Fruit fly (Drosophila melanogaster) whole organism, embryonic: ENCODE results near the gene Spc25.

Source experiments
- Atf-2 ChIP-seq: fragments of 200-800 bp; sonication (Bioruptor generic); optimal IDR thresholded peaks from 2 replicates; lab custom pipeline; 2016; ENCODE audit warnings: missing biosample characterization, missing genetic modification characterization
- BtbVII ChIP-seq: fragments of 200-800 bp; sonication (Bioruptor generic); optimal IDR thresholded peaks from 3 replicates; lab custom pipeline; 2017; ENCODE audit warnings: missing biosample characterization, mild to moderate bottlenecking, missing genetic modification characterization
- CG10147 ChIP-seq: fragments of 200-800 bp; sonication (Bioruptor generic); optimal IDR thresholded peaks from 2 replicates; lab custom pipeline; 2019; ENCODE audit warnings: missing biosample characterization, mild to moderate bottlenecking, missing genetic modification characterization, moderate library complexity
- CG10267 ChIP-seq: fragments of 200-800 bp; sonication (Bioruptor generic); optimal IDR thresholded peaks from 2 replicates; lab custom pipeline; 2018; ENCODE audit warnings: missing biosample characterization, mild to moderate bottlenecking, missing genetic modification characterization, moderate library complexity
- CG10431 ChIP-seq: fragments of 200-800 bp; sonication (Bioruptor generic); optimal IDR thresholded peaks from 3 replicates; lab custom pipeline; 2018; ENCODE audit warnings: missing biosample characterization, mild to moderate bottlenecking, missing genetic modification characterization
- CG11456 ChIP-seq: fragments of 200-800 bp; sonication (Bioruptor generic); IDR thresholded peaks from 3 replicates; pipeline ENCODE4 v1.3.6; 2022; ENCODE audit warnings: missing biosample characterization, missing genetic modification characterization
- CG11504 ChIP-seq: fragments of 200-800 bp; sonication (Bioruptor generic); optimal IDR thresholded peaks from 3 replicates; lab custom pipeline; 2019; ENCODE audit warnings: missing biosample characterization, mild to moderate bottlenecking, missing genetic modification characterization, moderate library complexity
- CG11696 ChIP-seq: fragments of 200-800 bp; sonication (Bioruptor generic); IDR thresholded peaks from 2 replicates; pipeline ENCODE4 v1.3.6; 2022; ENCODE audit warnings: missing biosample characterization, missing genetic modification characterization
- CG12071 ChIP-seq: fragments of 200-800 bp; sonication (Bioruptor generic); optimal IDR thresholded peaks from 3 replicates; lab custom pipeline; 2018; ENCODE audit warnings: missing biosample characterization, mild to moderate bottlenecking, missing genetic modification characterization
- CG12391 ChIP-seq: fragments of 200-800 bp; sonication (Bioruptor generic); optimal IDR thresholded peaks from 3 replicates; lab custom pipeline; 2018; ENCODE audit warnings: missing biosample characterization, mild to moderate bottlenecking, missing genetic modification characterization, moderate library complexity
- CG13287 ChIP-seq: fragments of 200-800 bp; sonication (Bioruptor generic); IDR thresholded peaks from 2 replicates; pipeline ENCODE4 v1.3.6; 2022; ENCODE audit warnings: missing biosample characterization, missing genetic modification characterization; ENCODE audit not compliant: partially characterized antibody
- CG13624 ChIP-seq: fragments of 200-800 bp; sonication (Bioruptor generic); optimal IDR thresholded peaks from 2 replicates; lab custom pipeline; 2016; ENCODE audit warnings: missing biosample characterization, missing genetic modification characterization
- CG17912 ChIP-seq: fragments of 200-800 bp; sonication (Bioruptor generic); optimal IDR thresholded peaks from 2 replicates; lab custom pipeline; 2018; ENCODE audit warnings: missing biosample characterization, mild to moderate bottlenecking, missing genetic modification characterization
- CG30431 ChIP-seq: fragments of 200-800 bp; sonication (Bioruptor generic); optimal IDR thresholded peaks from 2 replicates; lab custom pipeline; 2017; ENCODE audit warnings: missing biosample characterization, missing genetic modification characterization
- CG32772 ChIP-seq: fragments of 200-800 bp; sonication (Bioruptor generic); IDR thresholded peaks from 2 replicates; pipeline ENCODE4 v1.3.6; 2022; ENCODE audit warnings: missing biosample characterization, missing genetic modification characterization
- CG3407 ChIP-seq: fragments of 200-800 bp; sonication (Bioruptor generic); optimal IDR thresholded peaks from 2 replicates; lab custom pipeline; 2018; ENCODE audit warnings: missing biosample characterization, mild to moderate bottlenecking, missing genetic modification characterization
- CG4707 ChIP-seq: fragments of 200-800 bp; sonication (Bioruptor generic); optimal IDR thresholded peaks from 2 replicates; lab custom pipeline; 2018; ENCODE audit warnings: missing biosample characterization, mild to moderate bottlenecking, missing genetic modification characterization, moderate library complexity
- CG8290 ChIP-seq, 3 experiments: fragments of 200-800 bp; sonication (Bioruptor generic); optimal IDR thresholded peaks; 2 replicates each; lab custom pipeline; 2016 to 2019; ENCODE audit warnings: missing biosample characterization in 3 of 3, missing genetic modification characterization in 3 of 3, mild to moderate bottlenecking in 2 of 3, moderate library complexity in 1 of 3
- CHES-1-like ChIP-seq: fragments of 200-800 bp; sonication (Bioruptor generic); optimal IDR thresholded peaks from 2 replicates; lab custom pipeline; 2016; ENCODE audit warnings: missing biosample characterization, missing genetic modification characterization
- D19A ChIP-seq: fragments of 200-800 bp; optimal IDR thresholded peaks from 3 replicates; lab custom pipeline; 2019; ENCODE audit warnings: missing biosample characterization, mild to moderate bottlenecking, missing genetic modification characterization, moderate library complexity
- Dp ChIP-seq: fragments of 200-800 bp; sonication (Bioruptor generic); optimal IDR thresholded peaks from 2 replicates; lab custom pipeline; 2018; ENCODE audit warnings: missing biosample characterization, mild to moderate bottlenecking, missing genetic modification characterization, moderate library complexity
- HLHmδ ChIP-seq: fragments of 200-800 bp; sonication (Bioruptor generic); optimal IDR thresholded peaks from 2 replicates; lab custom pipeline; 2018; ENCODE audit warnings: missing biosample characterization, mild to moderate bottlenecking, missing genetic modification characterization, moderate library complexity
- Nf-YC ChIP-seq: fragments of 200-800 bp; optimal IDR thresholded peaks from 3 replicates; lab custom pipeline; 2019; ENCODE audit warnings: missing biosample characterization, mild to moderate bottlenecking, missing genetic modification characterization, moderate library complexity
- NfI ChIP-seq: fragments of 200-800 bp; sonication (Bioruptor generic); optimal IDR thresholded peaks from 3 replicates; lab custom pipeline; 2018; ENCODE audit warnings: missing biosample characterization, mild to moderate bottlenecking, missing genetic modification characterization, moderate library complexity
- Rfx ChIP-seq: fragments of 200-800 bp; sonication (Bioruptor generic); IDR thresholded peaks from 2 replicates; pipeline ENCODE4 v1.3.6; 2022; ENCODE audit warnings: missing biosample characterization, missing genetic modification characterization
- TFAM ChIP-seq: fragments of 200-800 bp; sonication (Bioruptor generic); optimal IDR thresholded peaks from 2 replicates; lab custom pipeline; 2017; ENCODE audit warnings: missing biosample characterization, missing genetic modification characterization, inconsistent platforms
- amos ChIP-seq: fragments of 200-800 bp; sonication (Bioruptor generic); IDR thresholded peaks from 2 replicates; pipeline ENCODE4 v1.3.6; 2022; ENCODE audit warnings: missing biosample characterization, missing genetic modification characterization; ENCODE audit not compliant: partially characterized antibody
- ase ChIP-seq: fragments of 200-800 bp; sonication (Bioruptor generic); IDR thresholded peaks from 3 replicates; pipeline ENCODE4 v1.3.6; 2022; ENCODE audit warnings: missing biosample characterization, missing genetic modification characterization
- ash1 ChIP-seq: fragments of 200-800 bp; sonication (Bioruptor generic); optimal IDR thresholded peaks from 2 replicates; lab custom pipeline; 2018; ENCODE audit warnings: missing biosample characterization, mild to moderate bottlenecking, missing genetic modification characterization
- bigmax ChIP-seq: fragments of 200-800 bp; sonication (Bioruptor generic); optimal IDR thresholded peaks from 2 replicates; lab custom pipeline; 2018; ENCODE audit warnings: missing biosample characterization, mild to moderate bottlenecking, missing genetic modification characterization
- cas ChIP-seq: fragments of 200-800 bp; sonication (Bioruptor generic); IDR thresholded peaks from 2 replicates; pipeline ENCODE4 v1.3.6; 2022; ENCODE audit warnings: missing biosample characterization, missing genetic modification characterization
- cg ChIP-seq: fragments of 200-800 bp; sonication (Bioruptor generic); optimal IDR thresholded peaks from 3 replicates; lab custom pipeline; 2019; ENCODE audit warnings: missing biosample characterization, mild to moderate bottlenecking, missing genetic modification characterization, moderate library complexity
- chinmo ChIP-seq: fragments of 200-800 bp; sonication (Bioruptor generic); IDR thresholded peaks from 4 replicates; pipeline ENCODE4 v1.3.6; 2022; ENCODE audit warnings: missing biosample characterization, missing genetic modification characterization; ENCODE audit not compliant: partially characterized antibody
- chn ChIP-seq: fragments of 200-800 bp; sonication (Bioruptor generic); optimal IDR thresholded peaks from 2 replicates; lab custom pipeline; 2016; ENCODE audit warnings: missing biosample characterization, missing genetic modification characterization
- crc ChIP-seq: fragments of 200-800 bp; sonication (Bioruptor generic); optimal IDR thresholded peaks from 2 replicates; lab custom pipeline; 2016; ENCODE audit warnings: missing biosample characterization, missing genetic modification characterization
- en ChIP-seq: fragments of 200-800 bp; sonication (Bioruptor generic); optimal IDR thresholded peaks from 2 replicates; lab custom pipeline; 2016; ENCODE audit warnings: missing biosample characterization, missing genetic modification characterization
- esg ChIP-seq: fragments of 200-800 bp; sonication (Bioruptor generic); conservative IDR thresholded peaks from 2 replicates; pipeline ENCODE4 v1.3.6; 2022; ENCODE audit warnings: missing biosample characterization, missing genetic modification characterization
- kni ChIP-seq: fragments of 200-800 bp; sonication (Bioruptor generic); optimal IDR thresholded peaks from 3 replicates; lab custom pipeline; 2017; ENCODE audit warnings: mild to moderate bottlenecking, missing biosample characterization, missing genetic modification reagents, missing genetic modification characterization
- knrl ChIP-seq: fragments of 200-800 bp; sonication (Bioruptor generic); IDR thresholded peaks from 3 replicates; pipeline ENCODE4 v1.3.6; 2022; ENCODE audit warnings: missing biosample characterization, missing genetic modification characterization; ENCODE audit not compliant: partially characterized antibody
- lilli ChIP-seq: fragments of 200-800 bp; sonication (Bioruptor generic); optimal IDR thresholded peaks from 3 replicates; lab custom pipeline; 2016; ENCODE audit warnings: missing biosample characterization, missing genetic modification characterization
- mirr ChIP-seq: fragments of 200-800 bp; sonication (Bioruptor generic); optimal IDR thresholded peaks from 3 replicates; lab custom pipeline; 2018; ENCODE audit warnings: missing biosample characterization, mild to moderate bottlenecking, missing genetic modification characterization
- nom ChIP-seq: fragments of 200-800 bp; sonication (Bioruptor generic); optimal IDR thresholded peaks from 2 replicates; lab custom pipeline; 2017; ENCODE audit warnings: missing biosample characterization, missing genetic modification characterization, mild to moderate bottlenecking, moderate library complexity, missing genetic modification reagents
- otp ChIP-seq: fragments of 200-800 bp; sonication (Bioruptor generic); IDR thresholded peaks from 3 replicates; pipeline ENCODE4, ENCODE4 v1.3.6; 2022; ENCODE audit warnings: missing biosample characterization, missing genetic modification characterization
- pita ChIP-seq: fragments of 200-800 bp; sonication (Bioruptor generic); optimal IDR thresholded peaks from 2 replicates; lab custom pipeline; 2017; ENCODE audit warnings: missing biosample characterization, mild to moderate bottlenecking, missing genetic modification characterization
- sob ChIP-seq: fragments of 200-800 bp; sonication (Bioruptor generic); IDR thresholded peaks from 2 replicates; pipeline ENCODE4 v1.3.6; 2022; ENCODE audit warnings: missing biosample characterization, missing genetic modification characterization
- tll ChIP-seq, 2 experiments: fragments of 200-800 bp in 1 of 2; fragments of >200 bp in 1 of 2; sonication (Bioruptor generic) in 1 of 2; optimal IDR thresholded peaks; 2 replicates each; lab custom pipeline; 2017 to 2019; ENCODE audit warnings: missing biosample characterization in 2 of 2, missing genetic modification characterization in 2 of 2, mild to moderate bottlenecking in 1 of 2, moderate library complexity in 1 of 2

Spc25 gene

dm6 chr3R:12982167-12982981, 20.8 kb downstream of the Spc25 start (continued):
- TF ChIP-seq Atf-2 (no peak), Nf-YC (tag; lab: Kevin White, UChicago) (peak; percentile 55), D19A (peak; percentile 54), chinmo (0 out of 4 replicates have a peak, but pooled peaks have one; percentile 43), ase (GFP tag; lab: Robert Waterston, UW) (peak; percentile 52; the same call in 1 of the 3 replicates), ash1 (GFP tag; lab: Kevin White, UChicago) (no peak), esg (peak; percentile 75), BtbVII (peak; percentile 42), CG10267 (tag; lab: Kevin White, UChicago) (peak; percentile 49), TFAM (GFP tag; lab: Kevin White, UChicago) (no peak), tll (GFP tag; optimal IDR thresholded peaks at IDR 0.05; lab: Kevin White, UChicago) (no peak), CG11456 (GFP tag; lab: Robert Waterston, UW) (peak; percentile 15; the same call in 1 of the 3 replicates), pita (GFP tag; lab: Kevin White, UChicago) (no peak), CG10147 (GFP tag; lab: Kevin White, UChicago) (peak; percentile 57), HLHmδ (GFP tag; lab: Kevin White, UChicago) (no peak), amos (GFP tag; lab: Robert Waterston, UW) (peak; percentile 13; the same call in 1 of the 2 replicates), crc (GFP tag; lab: Kevin White, UChicago) (peak; percentile 13), mirr (GFP tag; lab: Kevin White, UChicago) (peak; percentile 72), sob (GFP tag; lab: Robert Waterston, UW) (peak; percentile 57; the same call in 1 of the 2 replicates), CG30431 (GFP tag; lab: Kevin White, UChicago) (peak; percentile 28), Dp (no peak), CG32772 (GFP tag; lab: Robert Waterston, UW) (peak; percentile 66), CG4707 (GFP tag; lab: Kevin White, UChicago) (peak; percentile 13), CG8290 (GFP tag; optimal IDR thresholded peaks at IDR 0.05; lab: Kevin White, UChicago) (no peak), CG8290 (tag; optimal IDR thresholded peaks at IDR 0.05; lab: Kevin White, UChicago) (peak in 1 of 2 experiments; percentile 60)

- no peak for TF ChIP-seq knrl
- TF ChIP-seq Rfx = peak; percentile 49
- TF ChIP-seq CG11696 (GFP tag; lab: Robert Waterston, UW) = 0 out of 2 replicates have a peak, but pooled peaks have one; percentile 4
- TF ChIP-seq nom = no peak
- peak; percentile 4 for TF ChIP-seq kni (GFP tag; lab: Kevin White, UChicago)
- TF ChIP-seq chn (GFP tag; lab: Kevin White, UChicago) = no peak
- TF ChIP-seq CG3407 (GFP tag; lab: Kevin White, UChicago) = no peak
- TF ChIP-seq cas (GFP tag; lab: Robert Waterston, UW) = no peak
- TF ChIP-seq otp (GFP tag; lab: Robert Waterston, UW) = 0 out of 3 replicates have a peak, but pooled peaks have one; percentile 16
- TF ChIP-seq CG12071 (GFP tag; lab: Kevin White, UChicago) = no peak
- TF ChIP-seq lilli (GFP tag; lab: Kevin White, UChicago) = peak; percentile 10
- no peak for TF ChIP-seq CG10431
- no peak for TF ChIP-seq NfI (GFP tag; lab: Kevin White, UChicago)
- TF ChIP-seq CHES-1-like (GFP tag; lab: Kevin White, UChicago) = no peak
- no peak for TF ChIP-seq en (GFP tag; lab: Kevin White, UChicago)
- peak; percentile 64 for TF ChIP-seq cg (GFP tag; lab: Kevin White, UChicago)
- peak; percentile 39 for TF ChIP-seq CG13624
- TF ChIP-seq CG11504 (tag; lab: Kevin White, UChicago) = no peak
- peak; percentile 12 for TF ChIP-seq mirr (GFP tag; lab: Kevin White, UChicago)
- peak; percentile 13 for TF ChIP-seq CG12391
- peak; percentile 5; the same call in 1 of the 2 replicates for TF ChIP-seq CG13287
- TF ChIP-seq CG17912 (GFP tag; lab: Kevin White, UChicago) = no peak
- no peak for TF ChIP-seq bigmax (GFP tag; lab: Kevin White, UChicago)
Observed at dm6 chr3R:12982982-12983633, 21.6 kb downstream of the Spc25 start.
